Worm (Caenorhabditis elegans): Measurements from ENCODE around the gene F22D3.4.

DNA sequence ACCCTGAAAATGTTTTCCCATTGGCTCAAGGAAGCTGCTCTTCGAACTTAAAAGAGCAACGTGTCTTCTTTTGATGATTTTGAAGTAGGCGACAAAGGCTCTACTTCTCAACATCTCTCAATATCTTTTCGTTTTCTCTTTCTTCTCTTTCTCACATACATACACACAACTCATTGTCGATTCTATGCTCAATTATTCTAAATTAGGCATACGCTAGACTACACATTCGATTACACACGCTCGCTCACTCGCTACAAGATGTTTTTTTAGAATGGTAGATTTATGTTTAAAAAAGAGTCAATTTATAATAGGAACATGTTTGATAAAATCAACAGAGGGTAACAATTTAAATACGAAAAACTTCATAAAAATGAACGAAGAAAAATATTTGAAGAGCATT, 14.1 kb upstream of the F22D3.4 start:
- TF ChIP-seq tbx-37 (GFP tag; conservative IDR thresholded peaks at IDR 0.05) (no peak), flt-1 (GFP tag; IDR thresholded peaks at IDR 0.05) (no peak), ceh-13 (GFP tag; optimal IDR thresholded peaks at IDR 0.05) (no peak), aly-1 (tag; optimal IDR thresholded peaks at IDR 0.05) (no peak)
